Fruit fly (Drosophila melanogaster) whole organism, pupa: ENCODE data around the gene Sec24CD.

Experiments used
- CG12605 ChIP-seq: fragments of 200-800 bp; sonication (Bioruptor generic); IDR thresholded peaks from 2 replicates; pipeline ENCODE4 v1.3.6; 2022; ENCODE audit warnings: missing biosample characterization, missing genetic modification characterization
- CG13204 ChIP-seq: fragments of 200-800 bp; sonication (Bioruptor generic); optimal IDR thresholded peaks from 2 replicates; lab custom pipeline; 2018; ENCODE audit warnings: missing biosample characterization, mild to moderate bottlenecking, missing genetic modification characterization, moderate library complexity
- CG15710 ChIP-seq: fragments of 200-800 bp; sonication (Bioruptor generic); optimal IDR thresholded peaks from 2 replicates; lab custom pipeline; 2018; ENCODE audit warnings: missing biosample characterization, mild to moderate bottlenecking, missing genetic modification characterization, moderate library complexity
- CG17806 ChIP-seq: fragments of 200-800 bp; sonication (Bioruptor generic); optimal IDR thresholded peaks from 2 replicates; lab custom pipeline; 2018; ENCODE audit warnings: missing biosample characterization, mild to moderate bottlenecking, missing genetic modification characterization, moderate library complexity
- CG32121 ChIP-seq: fragments of 200-800 bp; sonication (Bioruptor generic); IDR thresholded peaks from 2 replicates; pipeline ENCODE4 v1.3.6; 2022; ENCODE audit warnings: missing biosample characterization, missing genetic modification characterization
- CG4496 ChIP-seq: fragments of 200-800 bp; sonication (Bioruptor generic); IDR thresholded peaks from 3 replicates; pipeline ENCODE4 v1.3.6; 2022; ENCODE audit warnings: missing biosample characterization, missing genetic modification characterization
- CG8301 ChIP-seq: fragments of 200-800 bp; sonication (Bioruptor generic); optimal IDR thresholded peaks from 2 replicates; lab custom pipeline; 2018; ENCODE audit warnings: missing biosample characterization, mild to moderate bottlenecking, missing genetic modification characterization
- CG9948 ChIP-seq: fragments of 200-800 bp; sonication (Bioruptor generic); optimal IDR thresholded peaks from 2 replicates; lab custom pipeline; 2018; ENCODE audit warnings: missing biosample characterization, mild to moderate bottlenecking, missing genetic modification characterization, moderate library complexity
- D1 ChIP-seq: fragments of 200-800 bp; sonication (Bioruptor generic); optimal IDR thresholded peaks from 2 replicates; lab custom pipeline; 2018; ENCODE audit warnings: missing biosample characterization, mild to moderate bottlenecking, missing genetic modification characterization, moderate library complexity
- Pif1A ChIP-seq: fragments of 200-800 bp; sonication (Bioruptor generic); optimal IDR thresholded peaks from 3 replicates; lab custom pipeline; 2016; ENCODE audit warnings: missing biosample characterization, missing genetic modification characterization
- fd96Ca ChIP-seq: fragments of 200-800 bp; sonication (Bioruptor generic); IDR thresholded peaks from 3 replicates; pipeline ENCODE4 v1.3.6; 2022; ENCODE audit warnings: missing biosample characterization, missing genetic modification characterization
- rn ChIP-seq: fragments of 200-800 bp; sonication (Bioruptor generic); IDR thresholded peaks from 2 replicates; pipeline ENCODE4 v1.3.6; 2022; ENCODE audit warnings: missing biosample characterization, missing genetic modification characterization

dm6 chr2L:2284863-2285262 lies 48.2 kb upstream of the Sec24CD start, which contains the start of gene CG4271:
- TF ChIP-seq Pif1A (no peak), fd96Ca (GFP tag; lab: Robert Waterston, UW) (no peak), CG4496 (GFP tag; lab: Robert Waterston, UW) (no peak), D1 (tag; lab: Kevin White, UChicago) (no peak), CG15710 (tag; lab: Kevin White, UChicago) (no peak), CG17806 (tag; lab: Kevin White, UChicago) (no peak), CG12605 (GFP tag; lab: Robert Waterston, UW) (no peak), rn (no peak), CG9948 (tag; lab: Kevin White, UChicago) (no peak), CG8301 (no peak), CG13204 (GFP tag; lab: Kevin White, UChicago) (no peak), CG32121 (GFP tag; lab: Robert Waterston, UW) (no peak)
